Worm (Caenorhabditis elegans) whole organism, mixed stage, embryonic: ENCODE results near the gene kdp-1.

Experiments
- M03D4.4 ChIP-seq: sonication (generic microtip); optimal IDR thresholded peaks from 2 replicates; lab custom pipeline; 2017; ENCODE audit warnings: mild to moderate bottlenecking, missing genetic modification characterization, missing compliant biosample characterization
- blmp-1 ChIP-seq: fragments of 150-350 bp; optimal IDR thresholded peaks from 2 replicates; lab custom pipeline; 2014; ENCODE audit warnings: missing biosample characterization, missing genetic modification characterization
- mab-5 ChIP-seq: fragments of 150-350 bp; optimal IDR thresholded peaks from 2 replicates; lab custom pipeline; 2014; ENCODE audit warnings: missing biosample characterization, missing genetic modification characterization
- mep-1 ChIP-seq: fragments of 150-350 bp; optimal IDR thresholded peaks from 2 replicates; lab custom pipeline; 2017; ENCODE audit warnings: missing biosample characterization, missing genetic modification reagents, missing genetic modification characterization, inconsistent platforms
- nhr-12 ChIP-seq: fragments of 150-350 bp; optimal IDR thresholded peaks from 2 replicates; lab custom pipeline; 2014; ENCODE audit warnings: missing biosample characterization, missing genetic modification characterization
- nhr-237 ChIP-seq: fragments of 150-350 bp; optimal IDR thresholded peaks from 2 replicates; lab custom pipeline; 2014; ENCODE audit warnings: missing biosample characterization, missing genetic modification characterization
- nhr-28 ChIP-seq: fragments of 150-350 bp; optimal IDR thresholded peaks from 2 replicates; lab custom pipeline; 2014; ENCODE audit warnings: missing biosample characterization, missing genetic modification characterization
- nhr-76 ChIP-seq: sonication (generic microtip); optimal IDR thresholded peaks from 2 replicates; lab custom pipeline; 2017; ENCODE audit warnings: missing biosample characterization, missing genetic modification characterization
- pha-4 ChIP-seq: fragments of 150-350 bp; optimal IDR thresholded peaks from 2 replicates; lab custom pipeline; 2018; ENCODE audit warnings: missing biosample characterization, missing genetic modification reagents, missing genetic modification characterization
- snpc-4 ChIP-seq: fragments of 150-350 bp; optimal IDR thresholded peaks from 2 replicates; lab custom pipeline; 2014; ENCODE audit warnings: missing biosample characterization, missing genetic modification characterization
- sptf-1 ChIP-seq: sonication (generic microtip); optimal IDR thresholded peaks from 2 replicates; lab custom pipeline; 2017; ENCODE audit warnings: mild to moderate bottlenecking, missing genetic modification characterization, moderate library complexity, missing compliant biosample characterization
- tbx-8 ChIP-seq: fragments of 200-800 bp; sonication (Bioruptor generic); optimal IDR thresholded peaks from 2 replicates; lab custom pipeline; 2018; ENCODE audit warnings: mild to moderate bottlenecking, missing genetic modification characterization, moderate library complexity, missing compliant biosample characterization
- unc-39 ChIP-seq: fragments of 150-350 bp; optimal IDR thresholded peaks from 2 replicates; lab custom pipeline; 2014; ENCODE audit warnings: missing biosample characterization, missing genetic modification characterization
- zip-8 ChIP-seq: fragments of 150-350 bp; optimal IDR thresholded peaks from 2 replicates; lab custom pipeline; 2014; ENCODE audit warnings: missing biosample characterization, missing genetic modification characterization

DNA sequence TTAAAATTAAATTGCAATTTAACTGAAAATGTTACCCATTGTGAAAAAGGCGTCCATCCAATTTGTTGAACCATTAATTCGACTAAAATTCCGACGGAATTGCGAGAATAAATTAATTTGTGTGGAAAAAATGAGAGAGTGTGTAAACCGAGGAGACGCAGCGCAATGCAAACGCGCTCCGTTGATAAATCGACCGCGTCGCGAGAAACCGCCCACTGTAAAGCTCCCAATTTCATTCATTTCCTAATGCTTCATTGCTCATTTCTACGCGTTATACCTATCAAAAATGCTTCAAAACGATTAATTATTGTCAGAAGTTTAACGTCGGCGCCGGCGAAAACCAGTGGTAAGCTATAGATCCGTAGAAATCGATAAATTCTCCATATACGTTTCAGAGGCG lies 2.2 kb upstream of the kdp-1 start, which contains the start of the genes Y67H2A.2 and micu-1:
- TF ChIP-seq mab-5 (no peak), mep-1 (tag; lab: Kevin White, UChicago) (peak; percentile 5), tbx-8 (GFP tag; lab: Kevin White, UChicago) (no peak), sptf-1 (peak; percentile 30), nhr-76 (tag; lab: Kevin White, UChicago) (no peak), pha-4 (tag; lab: Kevin White, UChicago) (peak; percentile 74), nhr-28 (tag; lab: Kevin White, UChicago) (no peak), M03D4.4 (tag; lab: Kevin White, UChicago) (no peak), snpc-4 (tag; lab: Kevin White, UChicago) (no peak), zip-8 (no peak), nhr-237 (tag; lab: Kevin White, UChicago) (no peak), unc-39 (tag; lab: Kevin White, UChicago) (no peak), blmp-1 (tag; lab: Kevin White, UChicago) (no peak), nhr-12 (tag; lab: Kevin White, UChicago) (no peak)
